Fruit fly (Drosophila melanogaster): ENCODE measurements around the gene His2Av.

His2Av gene

dm6 chr3R:26888086-26888724 is 21.5 kb downstream of the His2Av start (continued):
- TF ChIP-seq wek (GFP tag; optimal IDR thresholded peaks at IDR 0.05) (no peak), slou (GFP tag; optimal IDR thresholded peaks at IDR 0.05) (no peak), pzg (GFP tag; optimal IDR thresholded peaks at IDR 0.05) (no peak), Hmr (GFP tag; optimal IDR thresholded peaks at IDR 0.05) (peak; percentile 34), Oli (tag; optimal IDR thresholded peaks at IDR 0.05) (peak; percentile 61), CG15479 (GFP tag; optimal IDR thresholded peaks at IDR 0.05) (no peak), tll (GFP tag; optimal IDR thresholded peaks at IDR 0.05) (no peak), HmgZ (tag; optimal IDR thresholded peaks at IDR 0.05) (peak; percentile 12), Kr (GFP tag; optimal IDR thresholded peaks at IDR 0.05) (no peak), CG10274 (GFP tag; optimal IDR thresholded peaks at IDR 0.05) (no peak), danr (GFP tag; IDR thresholded peaks at IDR 0.05) (no peak), CG18619 (GFP tag; optimal IDR thresholded peaks at IDR 0.05) (peak; percentile 14), Sox102F (GFP tag; optimal IDR thresholded peaks at IDR 0.05) (peak; percentile 70), Xbp1 (GFP tag; optimal IDR thresholded peaks at IDR 0.05) (peak; percentile 51), CG2120 (GFP tag; optimal IDR thresholded peaks at IDR 0.05) (peak; percentile 63), CG2199 (GFP tag; IDR thresholded peaks at IDR 0.05) (0 out of 3 replicates have a peak, but pooled peaks have one; percentile 9), peb (GFP tag; IDR thresholded peaks at IDR 0.05) (no peak), CG13296 (GFP tag; optimal IDR thresholded peaks at IDR 0.05) (peak; percentile 54), zen2 (GFP tag; IDR thresholded peaks at IDR 0.05; ENCODE audit: partially characterized antibody) (no peak), zf30C (GFP tag; optimal IDR thresholded peaks at IDR 0.05) (no peak), CG8944 (GFP tag; optimal IDR thresholded peaks at IDR 0.05) (no peak), Mes4 (GFP tag; optimal IDR thresholded peaks at IDR 0.05) (peak; percentile 5), zfh1 (GFP tag; IDR thresholded peaks at IDR 0.05) (peak; percentile 34; the same call in 1 of the 3 replicates), CG3838 (GFP tag; optimal IDR thresholded peaks at IDR 0.05) (no peak), rib (GFP tag; IDR thresholded peaks at IDR 0.05) (no peak), Med (GFP tag) (peak; percentile 88), insv (GFP tag; optimal IDR thresholded peaks at IDR 0.05) (no peak), prd (optimal IDR thresholded peaks at IDR 0.05) (no peak), prd (GFP tag; IDR thresholded peaks at IDR 0.05) (peak; percentile 41; the same call in 1 of the 3 replicates), Awh (GFP tag; IDR thresholded peaks at IDR 0.05) (no peak), dan (GFP tag; IDR thresholded peaks at IDR 0.05) (no peak), Usf (GFP tag; optimal IDR thresholded peaks at IDR 0.05) (no peak), NfI (GFP tag; optimal IDR thresholded peaks at IDR 0.05) (peak; percentile 58), CG7963 (GFP tag; IDR thresholded peaks at IDR 0.05; ENCODE audit: partially characterized antibody) (no peak), kay (GFP tag; optimal IDR thresholded peaks at IDR 0.05) (peak; percentile 11), Nf-YC (tag; optimal IDR thresholded peaks at IDR 0.05) (peak; percentile 58), ken (GFP tag; IDR thresholded peaks at IDR 0.05) (no peak), CG1024 (GFP tag; IDR thresholded peaks at IDR 0.05) (no peak), HmgD (GFP tag; optimal IDR thresholded peaks at IDR 0.05) (no peak), Stat92E (GFP tag; optimal IDR thresholded peaks at IDR 0.05) (no peak), D (optimal IDR thresholded peaks at IDR 0.05) (no peak), D (GFP tag; optimal IDR thresholded peaks at IDR 0.05) (no peak), CG11247 (GFP tag; IDR thresholded peaks at IDR 0.05) (no peak), grn (GFP tag; optimal IDR thresholded peaks at IDR 0.05) (no peak), z (GFP tag; IDR thresholded peaks at IDR 0.05) (no peak), crol (GFP tag; IDR thresholded peaks at IDR 0.05) (no peak), NC2β (GFP tag; optimal IDR thresholded peaks at IDR 0.05) (no peak), h (optimal IDR thresholded peaks at IDR 0.05) (no peak), Dll (GFP tag; IDR thresholded peaks at IDR 0.05; ENCODE audit: partially characterized antibody) (no peak), CG11093 (GFP tag; IDR thresholded peaks at IDR 0.05) (no peak), dm (GFP tag; optimal IDR thresholded peaks at IDR 0.05) (peak; percentile 16)
